Worm (Caenorhabditis elegans): ENCODE results near the gene osm-6.

The osm-6 gene

DNA sequence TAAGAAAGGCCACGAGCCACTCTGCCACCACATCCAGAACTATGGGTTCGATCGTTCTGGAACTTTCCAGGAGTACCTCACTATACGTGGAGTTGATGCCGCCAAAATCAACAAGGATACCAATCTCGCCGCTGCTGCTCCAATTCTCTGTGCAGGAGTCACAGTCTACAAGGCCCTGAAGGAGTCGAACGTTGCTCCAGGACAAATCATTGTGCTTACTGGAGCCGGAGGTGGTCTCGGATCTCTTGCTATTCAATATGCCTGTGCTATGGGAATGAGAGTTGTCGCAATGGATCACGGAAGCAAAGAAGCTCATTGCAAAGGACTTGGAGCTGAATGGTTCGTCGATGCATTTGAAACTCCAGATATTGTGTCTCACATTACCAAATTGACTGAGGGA, 38.6 kb downstream of the osm-6 start:
- TF ChIP-seq ztf-4 (tag; optimal IDR thresholded peaks at IDR 0.05): no peak
- TF ChIP-seq lin-13 (GFP tag; optimal IDR thresholded peaks at IDR 0.05): peak; percentile 21

DNA sequence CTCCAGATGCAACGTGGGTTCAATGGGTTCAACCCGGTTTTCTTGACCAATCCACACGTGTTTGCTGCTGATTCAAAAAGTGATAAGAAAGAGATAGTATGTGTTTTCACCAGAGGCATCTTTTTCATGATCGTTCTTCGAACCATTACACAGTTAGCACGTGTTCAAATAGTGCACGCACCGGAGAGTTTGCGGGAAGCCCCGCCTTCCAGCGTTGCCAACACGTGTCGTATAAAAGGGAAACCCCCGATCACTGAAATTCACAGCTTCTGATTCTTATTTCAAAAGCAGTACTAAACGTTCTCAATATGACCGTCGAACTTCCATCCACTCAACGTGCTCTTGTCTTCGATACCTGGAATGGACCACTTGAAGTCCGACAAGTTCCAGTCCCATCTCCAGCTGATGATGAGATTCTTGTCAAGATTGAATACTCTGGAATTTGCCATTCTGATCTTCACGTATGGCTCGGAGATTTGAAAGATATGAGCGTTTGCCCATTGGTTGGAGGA, 39.2 kb downstream of the osm-6 start, which contains the start of gene adh-1:
Gene adh-1 (plus strand): TSS at position 261 of the 512 bp plus-strand sequence.
- TF ChIP-seq nhr-25 (tag; optimal IDR thresholded peaks at IDR 0.05) (peak; percentile 76), lin-13 (GFP tag; optimal IDR thresholded peaks at IDR 0.05) (peak; percentile 1), ZK546.5 (tag; optimal IDR thresholded peaks at IDR 0.05) (no peak), gmeb-1 (tag; optimal IDR thresholded peaks at IDR 0.05) (peak; percentile 62), lin-11 (tag; optimal IDR thresholded peaks at IDR 0.05) (no peak), sma-3 (GFP tag; optimal IDR thresholded peaks at IDR 0.05) (peak; percentile 73), ztf-4 (tag; optimal IDR thresholded peaks at IDR 0.05) (no peak), ztf-11 (tag; optimal IDR thresholded peaks at IDR 0.05) (no peak), nhr-21 (tag; optimal IDR thresholded peaks at IDR 0.05) (peak; percentile 97), unc-39 (tag; optimal IDR thresholded peaks at IDR 0.05) (no peak), snpc-4 (tag; optimal IDR thresholded peaks at IDR 0.05) (peak; percentile 27), nhr-10 (tag; optimal IDR thresholded peaks at IDR 0.05) (no peak), mbf-1 (tag; optimal IDR thresholded peaks at IDR 0.05) (no peak), elt-3 (tag; optimal IDR thresholded peaks at IDR 0.05) (no peak), nhr-237 (tag; optimal IDR thresholded peaks at IDR 0.05) (no peak), R02D3.7 (tag; optimal IDR thresholded peaks at IDR 0.05) (no peak), Y55F3AM.14 (GFP tag; optimal IDR thresholded peaks at IDR 0.05) (peak; percentile 25), C34F6.9 (tag; optimal IDR thresholded peaks at IDR 0.05) (peak; percentile 46), mdl-1 (tag; optimal IDR thresholded peaks at IDR 0.05) (peak; percentile 89 to 95), sem-4 (tag; optimal IDR thresholded peaks at IDR 0.05) (no peak), blmp-1 (tag; optimal IDR thresholded peaks at IDR 0.05; ENCODE audit: insufficient read depth) (peak; percentile 73), ama-1 (optimal IDR thresholded peaks at IDR 0.05) (peak; percentile 96), ztf-1 (GFP tag; conservative IDR thresholded peaks at IDR 0.05) (no peak), peb-1 (tag; optimal IDR thresholded peaks at IDR 0.05) (no peak), nhr-6 (tag; optimal IDR thresholded peaks at IDR 0.05) (peak; percentile 30), elt-1 (tag; optimal IDR thresholded peaks at IDR 0.05) (no peak), sma-9 (GFP tag; optimal IDR thresholded peaks at IDR 0.05) (peak; percentile 98), sma-9 (tag; optimal IDR thresholded peaks at IDR 0.05) (peak; percentile 72), crh-2 (tag; optimal IDR thresholded peaks at IDR 0.05) (peak; percentile 81), F13H6.1 (tag; optimal IDR thresholded peaks at IDR 0.05) (peak; percentile 88), mab-5 (tag; optimal IDR thresholded peaks at IDR 0.05) (no peak), lsy-2 (tag; optimal IDR thresholded peaks at IDR 0.05) (peak in 1 of 2 experiments; percentile 59), nhr-11 (tag; optimal IDR thresholded peaks at IDR 0.05) (no peak), zag-1 (tag; optimal IDR thresholded peaks at IDR 0.05) (no peak), fos-1 (tag; optimal IDR thresholded peaks at IDR 0.05) (peak; percentile 54), nhr-129 (tag; optimal IDR thresholded peaks at IDR 0.05) (peak; percentile 87), unc-62 (GFP tag; optimal IDR thresholded peaks at IDR 0.05) (no peak), lin-39 (tag; optimal IDR thresholded peaks at IDR 0.05) (no peak), unc-55 (GFP tag; optimal IDR thresholded peaks at IDR 0.05) (no peak), nhr-77 (tag; optimal IDR thresholded peaks at IDR 0.05) (no peak), ceh-82 (tag; optimal IDR thresholded peaks at IDR 0.05) (no peak), dmd-4 (tag; optimal IDR thresholded peaks at IDR 0.05) (no peak), skn-1 (tag; optimal IDR thresholded peaks at IDR 0.05) (no peak), ceh-16 (tag; optimal IDR thresholded peaks at IDR 0.05) (no peak), egl-27 (tag; optimal IDR thresholded peaks at IDR 0.05) (peak; percentile 59), nhr-23 (tag; optimal IDR thresholded peaks at IDR 0.05) (no peak), aly-2 (tag; optimal IDR thresholded peaks at IDR 0.05) (no peak), nhr-12 (tag; optimal IDR thresholded peaks at IDR 0.05) (no peak), alr-1 (tag; optimal IDR thresholded peaks at IDR 0.05) (no peak)
